Worm (Caenorhabditis elegans): ENCODE results near the gene smc-3.

- TF ChIP-seq athp-1 (tag; optimal IDR thresholded peaks at IDR 0.05) (no peak), tlf-1 (GFP tag; optimal IDR thresholded peaks at IDR 0.05) (no peak), nfya-1 (tag; optimal IDR thresholded peaks at IDR 0.05; ENCODE audit: borderline replicate concordance, insufficient read depth) (no peak), let-607 (tag; optimal IDR thresholded peaks at IDR 0.05) (no peak), ama-1 (optimal IDR thresholded peaks at IDR 0.05) (no peak), ama-1 (GFP tag; optimal IDR thresholded peaks at IDR 0.05) (no peak), lin-26 (GFP tag; IDR thresholded peaks at IDR 0.05) (no peak)
Measured at ce11 chrIII:11278817-11279216, 11.9 kb upstream of the smc-3 start, which contains the start of gene Y47D3A.21.
